Worm (Caenorhabditis elegans) whole organism, young adult: ENCODE measurements around the gene Y37H2A.11.

Source experiments
- T07F8.4 ChIP-seq: sonication (generic microtip); optimal IDR thresholded peaks from 2 replicates; lab custom pipeline; 2016; ENCODE audit warnings: mild to moderate bottlenecking, missing genetic modification characterization, moderate library complexity, missing compliant biosample characterization
- Y53G8AR.9 ChIP-seq: fragments of 200-800 bp; sonication (Bioruptor generic); conservative IDR thresholded peaks from 2 replicates; pipeline ENCODE4 v1.3.6; 2022; ENCODE audit warnings: missing genetic modification reagents, missing genetic modification characterization, missing compliant biosample characterization
- cebp-2 ChIP-seq: fragments of 200-800 bp; sonication (Bioruptor generic); IDR thresholded peaks from 2 replicates; pipeline ENCODE4 v1.3.6; 2022; ENCODE audit warnings: missing genetic modification characterization, missing compliant biosample characterization
- ceh-40 ChIP-seq: fragments of 200-800 bp; sonication (Bioruptor generic); IDR thresholded peaks from 2 replicates; pipeline ENCODE4 v1.3.6; 2022; ENCODE audit warnings: missing genetic modification characterization, missing compliant biosample characterization
- hlh-26 ChIP-seq: fragments of 200-800 bp; sonication (Bioruptor generic); conservative IDR thresholded peaks from 2 replicates; pipeline ENCODE4 v1.3.6; 2022; ENCODE audit warnings: missing genetic modification reagents, missing genetic modification characterization, missing compliant biosample characterization
- lin-35 ChIP-seq, 3 experiments: fragments of 150-350 bp in 2 of 3; sonication (generic microtip) in 1 of 3; optimal IDR thresholded peaks; 2 replicates each; lab custom pipeline; 2014 to 2018; ENCODE audit warnings: missing biosample characterization in 3 of 3, missing genetic modification characterization in 3 of 3, missing genetic modification reagents in 3 of 3
- nfyb-1 ChIP-seq: fragments of 200-800 bp; sonication (Bioruptor generic); IDR thresholded peaks from 2 replicates; pipeline ENCODE4 v1.3.6; 2022; ENCODE audit warnings: missing genetic modification reagents, missing genetic modification characterization, missing compliant biosample characterization
- nhr-27 ChIP-seq: fragments of 200-800 bp; sonication (Bioruptor generic); optimal IDR thresholded peaks from 2 replicates; lab custom pipeline; 2018; ENCODE audit warnings: mild to moderate bottlenecking, missing genetic modification characterization, moderate library complexity, missing compliant biosample characterization
- pha-4 ChIP-seq: fragments of 150-350 bp; sonication (generic microtip); optimal IDR thresholded peaks from 2 replicates; lab custom pipeline; 2014; ENCODE audit warnings: missing biosample characterization, missing genetic modification reagents, missing genetic modification characterization
- sea-2 ChIP-seq: fragments of 200-800 bp; sonication (Bioruptor generic); IDR thresholded peaks from 2 replicates; pipeline ENCODE4 v1.3.6; 2022; ENCODE audit warnings: missing genetic modification characterization, missing compliant biosample characterization
- zim-3 ChIP-seq: sonication (generic microtip); optimal IDR thresholded peaks from 2 replicates; lab custom pipeline; 2017; ENCODE audit warnings: mild to moderate bottlenecking, missing genetic modification characterization, moderate library complexity, missing compliant biosample characterization
- ztf-28 ChIP-seq: fragments of 200-800 bp; sonication (Bioruptor generic); IDR thresholded peaks from 2 replicates; pipeline ENCODE4 v1.3.6; 2022; ENCODE audit warnings: missing genetic modification reagents, missing genetic modification characterization, missing compliant biosample characterization

DNA sequence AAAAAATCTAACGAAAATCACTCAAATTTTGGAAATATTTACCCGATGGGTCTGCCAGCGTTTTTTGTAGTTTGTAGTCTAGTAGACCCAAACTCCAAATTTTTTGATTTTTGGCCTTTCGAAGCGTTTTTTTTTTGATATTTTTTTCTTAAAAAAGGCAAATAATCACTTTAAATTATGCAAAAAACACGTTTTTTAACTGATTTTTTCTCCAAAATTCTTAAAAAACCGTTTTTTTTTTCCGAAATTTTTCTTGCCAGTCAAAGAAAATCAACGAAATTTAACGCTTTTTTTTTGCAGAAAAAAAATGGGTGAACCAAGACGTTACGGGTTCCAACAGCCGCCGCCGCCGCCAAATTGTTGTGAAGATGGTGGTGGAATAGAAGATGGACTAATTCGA, 33.3 kb upstream of the Y37H2A.11 start, which contains the start of gene Y37H2A.1:
- TF ChIP-seq nhr-27 (tag; lab: Kevin White, UChicago): no peak
- no peak for TF ChIP-seq ztf-28 (GFP tag; lab: Robert Waterston, UW)
- TF ChIP-seq pha-4 (tag; lab: Kevin White, UChicago): no peak
- TF ChIP-seq T07F8.4: no peak
- TF ChIP-seq Y53G8AR.9 (GFP tag; lab: Robert Waterston, UW): no peak
- TF ChIP-seq lin-35 (GFP tag; optimal IDR thresholded peaks at IDR 0.05; lab: Kevin White, UChicago): no peak
- TF ChIP-seq cebp-2 (GFP tag; lab: Robert Waterston, UW): no peak
- TF ChIP-seq hlh-26 (GFP tag; lab: Robert Waterston, UW): no peak
- no peak for TF ChIP-seq sea-2 (GFP tag; lab: Robert Waterston, UW)
- TF ChIP-seq zim-3: no peak
- no peak for TF ChIP-seq ceh-40 (GFP tag; lab: Robert Waterston, UW)
- TF ChIP-seq nfyb-1 (GFP tag; lab: Robert Waterston, UW): no peak
